Worm (Caenorhabditis elegans) whole organism, late embryonic: ENCODE results near the gene ZK1320.3.

Experiments used
- C08G9.2 ChIP-seq: sonication (generic microtip); optimal IDR thresholded peaks from 2 replicates; lab custom pipeline; 2016; ENCODE audit warnings: mild to moderate bottlenecking, missing genetic modification characterization, moderate library complexity, missing compliant biosample characterization
- C38D4.7 ChIP-seq: fragments of 200-800 bp; sonication (Bioruptor generic); optimal IDR thresholded peaks from 2 replicates; lab custom pipeline; 2018; ENCODE audit warnings: mild to moderate bottlenecking, missing genetic modification characterization, moderate library complexity, missing compliant biosample characterization
- K02D7.2 ChIP-seq: sonication (generic microtip); optimal IDR thresholded peaks from 2 replicates; lab custom pipeline; 2017; ENCODE audit warnings: mild to moderate bottlenecking, missing genetic modification characterization, missing compliant biosample characterization
- K09A11.1 ChIP-seq: sonication (generic microtip); optimal IDR thresholded peaks from 2 replicates; lab custom pipeline; 2017; ENCODE audit warnings: antibody characterized with exemption, mild to moderate bottlenecking, missing genetic modification characterization, missing compliant biosample characterization; ENCODE audit not compliant: insufficient read depth
- T23F11.4 ChIP-seq: fragments of 200-800 bp; sonication (Bioruptor generic); optimal IDR thresholded peaks from 2 replicates; lab custom pipeline; 2018; ENCODE audit warnings: mild to moderate bottlenecking, missing genetic modification characterization, missing compliant biosample characterization
- Y22D7AL.16 ChIP-seq: sonication (generic microtip); optimal IDR thresholded peaks from 2 replicates; lab custom pipeline; 2016; ENCODE audit warnings: missing genetic modification characterization, missing compliant biosample characterization
- ahr-1 ChIP-seq: sonication (generic microtip); optimal IDR thresholded peaks from 2 replicates; lab custom pipeline; 2016; ENCODE audit warnings: missing genetic modification characterization, missing compliant biosample characterization
- ceh-14 ChIP-seq: sonication (generic microtip); optimal IDR thresholded peaks from 2 replicates; lab custom pipeline; 2016; ENCODE audit warnings: missing genotype, missing genetic modification characterization, missing compliant biosample characterization
- ceh-24 ChIP-seq: sonication (generic microtip); optimal IDR thresholded peaks from 2 replicates; lab custom pipeline; 2016; ENCODE audit warnings: mild to moderate bottlenecking, missing genetic modification characterization, missing compliant biosample characterization
- ceh-30 ChIP-seq: fragments of 150-350 bp; optimal IDR thresholded peaks from 2 replicates; lab custom pipeline; 2014; ENCODE audit warnings: missing biosample characterization, missing genetic modification characterization
- ceh-31 ChIP-seq: sonication (generic microtip); optimal IDR thresholded peaks from 2 replicates; lab custom pipeline; 2016; ENCODE audit warnings: missing genetic modification characterization, missing compliant biosample characterization
- ceh-34 ChIP-seq: sonication (generic microtip); optimal IDR thresholded peaks from 2 replicates; lab custom pipeline; 2016; ENCODE audit warnings: mild to moderate bottlenecking, missing genetic modification characterization, missing compliant biosample characterization
- ceh-45 ChIP-seq: fragments of 200-800 bp; sonication (Bioruptor generic); IDR thresholded peaks from 2 replicates; pipeline ENCODE4 v1.3.6; 2022; ENCODE audit warnings: missing genetic modification reagents, missing genetic modification characterization, missing compliant biosample characterization
- ceh-48 ChIP-seq: sonication (generic microtip); optimal IDR thresholded peaks from 2 replicates; lab custom pipeline; 2016; ENCODE audit warnings: missing genetic modification characterization, inconsistent platforms, missing compliant biosample characterization
- ceh-6 ChIP-seq: fragments of 200-800 bp; sonication (Bioruptor generic); optimal IDR thresholded peaks from 2 replicates; lab custom pipeline; 2018; ENCODE audit warnings: mild to moderate bottlenecking, missing genetic modification characterization, missing compliant biosample characterization
- ceh-9 ChIP-seq: sonication (generic microtip); optimal IDR thresholded peaks from 2 replicates; lab custom pipeline; 2016; ENCODE audit warnings: mild to moderate bottlenecking, missing genetic modification characterization, inconsistent platforms, missing compliant biosample characterization
- dmd-4 ChIP-seq: sonication (generic microtip); optimal IDR thresholded peaks from 2 replicates; lab custom pipeline; 2016; ENCODE audit warnings: borderline replicate concordance, missing genetic modification characterization, missing compliant biosample characterization
- dve-1 ChIP-seq: sonication (generic microtip); optimal IDR thresholded peaks from 2 replicates; lab custom pipeline; 2017; ENCODE audit warnings: antibody characterized with exemption, mild to moderate bottlenecking, missing genetic modification characterization, missing compliant biosample characterization
- elt-4 ChIP-seq: sonication (generic microtip); optimal IDR thresholded peaks from 2 replicates; lab custom pipeline; 2016; ENCODE audit warnings: missing genetic modification characterization, missing compliant biosample characterization
- eyg-1 ChIP-seq: sonication (generic microtip); optimal IDR thresholded peaks from 2 replicates; lab custom pipeline; 2016; ENCODE audit warnings: missing genotype, missing genetic modification characterization, missing compliant biosample characterization
- fkh-10 ChIP-seq: fragments of 150-350 bp; optimal IDR thresholded peaks from 2 replicates; lab custom pipeline; 2014; ENCODE audit warnings: missing biosample characterization, missing genetic modification reagents, missing genetic modification characterization
- fkh-6 ChIP-seq: sonication (generic microtip); optimal IDR thresholded peaks from 2 replicates; lab custom pipeline; 2016; ENCODE audit warnings: missing genetic modification characterization, missing compliant biosample characterization
- gmeb-2 ChIP-seq: sonication (generic microtip); optimal IDR thresholded peaks from 2 replicates; lab custom pipeline; 2016; ENCODE audit warnings: missing genetic modification characterization, inconsistent platforms, missing compliant biosample characterization
- hlh-13 ChIP-seq: fragments of 200-800 bp; sonication (Bioruptor generic); optimal IDR thresholded peaks from 2 replicates; lab custom pipeline; 2018; ENCODE audit warnings: mild to moderate bottlenecking, missing genetic modification characterization, missing compliant biosample characterization
- hlh-15 ChIP-seq: sonication (generic microtip); optimal IDR thresholded peaks from 2 replicates; lab custom pipeline; 2016; ENCODE audit warnings: missing genetic modification characterization, missing compliant biosample characterization
- hlh-30 ChIP-seq: sonication (generic microtip); optimal IDR thresholded peaks from 2 replicates; lab custom pipeline; 2017; ENCODE audit warnings: antibody characterized with exemption, missing genetic modification characterization, missing compliant biosample characterization; ENCODE audit not compliant: insufficient read depth
- hlh-6 ChIP-seq: sonication (generic microtip); optimal IDR thresholded peaks from 2 replicates; lab custom pipeline; 2016; ENCODE audit warnings: missing genotype, missing genetic modification characterization, missing compliant biosample characterization
- lim-6 ChIP-seq: sonication (generic microtip); optimal IDR thresholded peaks from 2 replicates; lab custom pipeline; 2016; ENCODE audit warnings: missing genetic modification characterization, missing compliant biosample characterization
- mec-3 ChIP-seq: sonication (generic microtip); optimal IDR thresholded peaks from 2 replicates; lab custom pipeline; 2016; ENCODE audit warnings: borderline replicate concordance, missing genetic modification characterization, missing compliant biosample characterization
- nfya-1 ChIP-seq: sonication (generic microtip); optimal IDR thresholded peaks from 2 replicates; lab custom pipeline; 2017; ENCODE audit warnings: missing genetic modification characterization, mild to moderate bottlenecking, missing compliant biosample characterization, antibody characterized with exemption, moderate library complexity
- odd-2 ChIP-seq: sonication (generic microtip); optimal IDR thresholded peaks from 2 replicates; lab custom pipeline; 2017; ENCODE audit warnings: antibody characterized with exemption, mild to moderate bottlenecking, missing genetic modification characterization, missing compliant biosample characterization
- pag-3 ChIP-seq: sonication (generic microtip); optimal IDR thresholded peaks from 2 replicates; lab custom pipeline; 2016; ENCODE audit warnings: missing compliant biosample characterization, missing genetic modification characterization, borderline replicate concordance
- pat-9 ChIP-seq: fragments of 200-800 bp; sonication (Bioruptor generic); optimal IDR thresholded peaks from 2 replicates; lab custom pipeline; 2018; ENCODE audit warnings: mild to moderate bottlenecking, missing genetic modification characterization, moderate library complexity, missing compliant biosample characterization
- pha-2 ChIP-seq: sonication (generic microtip); optimal IDR thresholded peaks from 2 replicates; lab custom pipeline; 2017; ENCODE audit warnings: mild to moderate bottlenecking, missing genetic modification characterization, missing compliant biosample characterization
- pha-4 ChIP-seq: fragments of 150-350 bp; optimal IDR thresholded peaks from 2 replicates; lab custom pipeline; 2018; ENCODE audit warnings: missing biosample characterization, missing genetic modification reagents, missing genetic modification characterization
- pros-1 ChIP-seq: fragments of 150-350 bp; optimal IDR thresholded peaks from 2 replicates; lab custom pipeline; 2014; ENCODE audit warnings: missing biosample characterization, missing genetic modification reagents, missing genetic modification characterization
- rnt-1 ChIP-seq: sonication (generic microtip); optimal IDR thresholded peaks from 2 replicates; lab custom pipeline; 2016; ENCODE audit warnings: missing genetic modification characterization, missing compliant biosample characterization
- sdc-2 ChIP-seq: sonication (generic microtip); optimal IDR thresholded peaks from 2 replicates; lab custom pipeline; 2016; ENCODE audit warnings: missing genotype, missing genetic modification characterization, missing compliant biosample characterization
- sox-4 ChIP-seq: sonication (generic microtip); optimal IDR thresholded peaks from 2 replicates; lab custom pipeline; 2017; ENCODE audit warnings: mild to moderate bottlenecking, missing genetic modification characterization, inconsistent platforms, missing compliant biosample characterization
- syd-9 ChIP-seq: sonication (generic microtip); optimal IDR thresholded peaks from 2 replicates; lab custom pipeline; 2016; ENCODE audit warnings: mild to moderate bottlenecking, missing genetic modification characterization, moderate library complexity, missing compliant biosample characterization
- tbx-7 ChIP-seq: sonication (generic microtip); optimal IDR thresholded peaks from 2 replicates; lab custom pipeline; 2016; ENCODE audit warnings: missing genotype, missing genetic modification characterization, missing compliant biosample characterization
- unc-42 ChIP-seq: sonication (generic microtip); optimal IDR thresholded peaks from 2 replicates; lab custom pipeline; 2016; ENCODE audit warnings: missing genotype, missing genetic modification characterization, missing compliant biosample characterization
- unc-55 ChIP-seq: sonication (generic microtip); optimal IDR thresholded peaks from 2 replicates; lab custom pipeline; 2017; ENCODE audit warnings: missing biosample characterization, missing genetic modification reagents, missing genetic modification characterization
- unc-86 ChIP-seq: sonication (generic microtip); optimal IDR thresholded peaks from 2 replicates; lab custom pipeline; 2016; ENCODE audit warnings: missing genetic modification characterization, missing compliant biosample characterization
- zip-5 ChIP-seq: sonication (generic microtip); optimal IDR thresholded peaks from 2 replicates; lab custom pipeline; 2016; ENCODE audit warnings: missing genetic modification characterization, missing compliant biosample characterization

Gene ZK1320.3

ce11 chrII:9682044-9682443 lies 21.8 kb upstream of the ZK1320.3 start:
- no peak for TF ChIP-seq pag-3 (tag; lab: Kevin White, UChicago)
- peak; percentile 50 for TF ChIP-seq unc-42 (tag; lab: Kevin White, UChicago)
- TF ChIP-seq elt-4 (tag; lab: Kevin White, UChicago) = no peak
- TF ChIP-seq zip-5 = no peak
- TF ChIP-seq, all 69 proteins: peak for 1

ce11 chrII:9680493-9680892 lies 20.3 kb upstream of the ZK1320.3 start, which contains the start of gene ZK1320.13:
Gene ZK1320.13, plus strand, starts transcription at chrII:9680793.
- TF ChIP-seq rnt-1 (no peak), fkh-6 (tag; lab: Kevin White, UChicago) (no peak), ceh-24 (tag; lab: Kevin White, UChicago) (no peak), zip-5 (no peak), ceh-9 (tag; lab: Kevin White, UChicago) (no peak), odd-2 (no peak), K02D7.2 (no peak), ceh-6 (GFP tag; lab: Kevin White, UChicago) (no peak), C08G9.2 (tag; lab: Kevin White, UChicago) (no peak), C38D4.7 (GFP tag; lab: Kevin White, UChicago) (no peak), ceh-34 (no peak), ceh-14 (tag; lab: Kevin White, UChicago) (no peak), unc-42 (tag; lab: Kevin White, UChicago) (no peak), ceh-31 (no peak), lim-6 (no peak), hlh-30 (tag; lab: Kevin White, UChicago) (no peak), fkh-10 (GFP tag; lab: Kevin White, UChicago) (no peak), ceh-45 (GFP tag; lab: Robert Waterston, UW) (no peak), hlh-6 (no peak)

ce11 chrII:9679842-9680241 lies 19.6 kb upstream of the ZK1320.3 start:
- TF ChIP-seq nfya-1 = no peak

DNA sequence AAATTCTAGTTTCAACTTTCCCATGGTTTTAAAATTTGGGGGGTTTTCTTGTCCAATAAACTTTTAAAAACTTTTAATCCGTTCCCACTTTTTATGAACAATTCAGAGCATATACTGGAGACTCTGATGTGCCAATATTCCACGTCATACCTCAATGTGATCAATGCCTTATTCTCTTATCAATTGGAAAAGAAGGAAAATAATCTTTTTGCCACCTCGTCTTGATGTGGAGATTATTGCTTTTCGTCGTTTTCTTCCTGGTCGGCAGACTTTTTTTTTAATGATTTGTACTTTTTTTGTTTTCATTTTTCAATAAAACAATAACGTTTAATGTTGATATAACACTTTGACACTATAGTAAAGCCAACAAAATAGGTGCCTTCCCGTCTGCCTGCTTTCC lies 17.3 kb upstream of the ZK1320.3 start:
- TF ChIP-seq gmeb-2 (tag; lab: Kevin White, UChicago) (no peak), tbx-7 (tag; lab: Kevin White, UChicago) (no peak), sox-4 (tag; lab: Kevin White, UChicago) (no peak), pha-2 (tag; lab: Kevin White, UChicago) (no peak), C08G9.2 (tag; lab: Kevin White, UChicago) (no peak), unc-42 (tag; lab: Kevin White, UChicago) (no peak), eyg-1 (tag; lab: Kevin White, UChicago) (no peak), hlh-15 (tag; lab: Kevin White, UChicago) (no peak), ceh-30 (no peak), pros-1 (tag; lab: Kevin White, UChicago) (no peak), elt-4 (tag; lab: Kevin White, UChicago) (no peak), unc-86 (tag; lab: Kevin White, UChicago) (no peak), ahr-1 (tag; lab: Kevin White, UChicago) (no peak), K09A11.1 (tag; lab: Kevin White, UChicago) (no peak), hlh-13 (GFP tag; lab: Kevin White, UChicago) (no peak), nfya-1 (no peak)
- TF ChIP-seq, all 69 proteins: peak for 0

- TF ChIP-seq sdc-2 (tag; lab: Kevin White, UChicago) (no peak), pat-9 (tag; lab: Kevin White, UChicago) (no peak), hlh-13 (GFP tag; lab: Kevin White, UChicago) (no peak), mec-3 (tag; lab: Kevin White, UChicago) (no peak), Y22D7AL.16 (no peak), hlh-6 (no peak), dmd-4 (no peak), dve-1 (no peak), C38D4.7 (GFP tag; lab: Kevin White, UChicago) (no peak), pha-4 (no peak), T23F11.4 (GFP tag; lab: Kevin White, UChicago) (no peak), ceh-9 (tag; lab: Kevin White, UChicago) (no peak), odd-2 (no peak), syd-9 (tag; lab: Kevin White, UChicago) (no peak), unc-55 (GFP tag; lab: Kevin White, UChicago) (no peak), ceh-48 (no peak)
Observed at ce11 chrII:9674678-9675077, 14.5 kb upstream of the ZK1320.3 start, which contains the start of gene arc-1. Gene arc-1, plus strand, starts transcription at chrII:9674978.
